Worm (Caenorhabditis elegans) whole organism, L3 larva: Measurements from ENCODE around the gene Y57A10A.31.

ENCODE experiments used
- R02D3.7 ChIP-seq: fragments of 150-350 bp; optimal IDR thresholded peaks from 2 replicates; lab custom pipeline; 2014; ENCODE audit warnings: missing biosample characterization, missing genetic modification characterization
- ama-1 ChIP-seq: fragments of 150-350 bp; optimal IDR thresholded peaks from 2 replicates; lab custom pipeline; 2018
- ceh-16 ChIP-seq: sonication (generic microtip); optimal IDR thresholded peaks from 2 replicates; lab custom pipeline; 2017; ENCODE audit warnings: missing biosample characterization, missing genetic modification characterization
- ceh-28 ChIP-seq: fragments of 150-350 bp; optimal IDR thresholded peaks from 2 replicates; lab custom pipeline; 2014; ENCODE audit warnings: missing biosample characterization, missing genetic modification reagents, missing genetic modification characterization
- ceh-82 ChIP-seq: fragments of 150-350 bp; optimal IDR thresholded peaks from 2 replicates; lab custom pipeline; 2014; ENCODE audit warnings: missing biosample characterization, missing genetic modification characterization
- ceh-9 ChIP-seq: sonication (generic microtip); optimal IDR thresholded peaks from 2 replicates; lab custom pipeline; 2018; ENCODE audit warnings: missing biosample characterization, missing genetic modification characterization
- egl-27 ChIP-seq: sonication (generic microtip); optimal IDR thresholded peaks from 4 replicates; lab custom pipeline; 2017; ENCODE audit warnings: missing biosample characterization, missing genetic modification reagents, missing genetic modification characterization
- egl-5 ChIP-seq: fragments of 150-350 bp; optimal IDR thresholded peaks from 2 replicates; lab custom pipeline; 2017; ENCODE audit warnings: missing biosample characterization, missing genetic modification reagents, missing genetic modification characterization, inconsistent platforms
- elt-2 ChIP-seq: sonication (generic microtip); optimal IDR thresholded peaks from 2 replicates; lab custom pipeline; 2016; ENCODE audit warnings: missing genetic modification reagents, mild to moderate bottlenecking, missing genetic modification characterization, missing compliant biosample characterization
- eor-1 ChIP-seq, 2 experiments: fragments of 150-350 bp; optimal IDR thresholded peaks; 2 replicates each; lab custom pipeline; 2014 to 2018; ENCODE audit warnings: missing biosample characterization in 2 of 2, missing genetic modification characterization in 2 of 2
- fkh-10 ChIP-seq: sonication (generic microtip); optimal IDR thresholded peaks from 2 replicates; lab custom pipeline; 2017; ENCODE audit warnings: missing biosample characterization, missing genetic modification reagents, missing genetic modification characterization
- fkh-2 ChIP-seq: fragments of 150-350 bp; optimal IDR thresholded peaks from 2 replicates; lab custom pipeline; 2014; ENCODE audit warnings: missing biosample characterization, missing genetic modification reagents, missing genetic modification characterization
- fos-1 ChIP-seq: fragments of 150-350 bp; optimal IDR thresholded peaks from 2 replicates; lab custom pipeline; 2014; ENCODE audit warnings: missing biosample characterization, missing genetic modification characterization
- hmg-11 ChIP-seq: sonication (generic microtip); optimal IDR thresholded peaks from 2 replicates; lab custom pipeline; 2016; ENCODE audit warnings: missing genetic modification characterization, missing compliant biosample characterization
- jun-1 ChIP-seq: fragments of 150-350 bp; optimal IDR thresholded peaks from 2 replicates; lab custom pipeline; 2014; ENCODE audit warnings: missing biosample characterization, missing genetic modification reagents, missing genetic modification characterization
- lin-15B ChIP-seq: fragments of 150-350 bp; optimal IDR thresholded peaks from 2 replicates; lab custom pipeline; 2014; ENCODE audit warnings: missing biosample characterization, missing genetic modification characterization
- lin-39 ChIP-seq: fragments of 150-350 bp; optimal IDR thresholded peaks from 2 replicates; lab custom pipeline; 2018; ENCODE audit warnings: missing biosample characterization, missing genetic modification reagents, missing genetic modification characterization
- lsy-12 ChIP-seq: sonication (generic microtip); optimal IDR thresholded peaks from 2 replicates; lab custom pipeline; 2016; ENCODE audit warnings: mild to moderate bottlenecking, missing genetic modification characterization, missing compliant biosample characterization
- mdl-1 ChIP-seq: fragments of 150-350 bp; optimal IDR thresholded peaks from 2 replicates; lab custom pipeline; 2014; ENCODE audit warnings: missing biosample characterization, missing genetic modification characterization
- mml-1 ChIP-seq: fragments of 150-350 bp; sonication (generic microtip); optimal IDR thresholded peaks from 3 replicates; lab custom pipeline; 2014; ENCODE audit warnings: missing biosample characterization, missing genetic modification characterization
- nfya-1 ChIP-seq: sonication (generic microtip); optimal IDR thresholded peaks from 2 replicates; lab custom pipeline; 2017; ENCODE audit warnings: missing genetic modification characterization, mild to moderate bottlenecking, missing compliant biosample characterization, antibody characterized with exemption, moderate library complexity; ENCODE audit not compliant: insufficient read depth
- nhr-11 ChIP-seq: fragments of 150-350 bp; optimal IDR thresholded peaks from 2 replicates; lab custom pipeline; 2014; ENCODE audit warnings: missing biosample characterization, missing genetic modification characterization
- nhr-12 ChIP-seq: fragments of 150-350 bp; optimal IDR thresholded peaks from 2 replicates; lab custom pipeline; 2014; ENCODE audit warnings: missing biosample characterization, missing genetic modification characterization
- nhr-23 ChIP-seq: fragments of 150-350 bp; optimal IDR thresholded peaks from 2 replicates; lab custom pipeline; 2014; ENCODE audit warnings: missing biosample characterization, missing genetic modification reagents, missing genetic modification characterization
- nhr-237 ChIP-seq: fragments of 150-350 bp; optimal IDR thresholded peaks from 2 replicates; lab custom pipeline; 2014; ENCODE audit warnings: missing biosample characterization, missing genetic modification characterization
- nhr-25 ChIP-seq: sonication (generic microtip); optimal IDR thresholded peaks from 2 replicates; lab custom pipeline; 2017; ENCODE audit warnings: missing biosample characterization, missing genetic modification characterization
- nhr-28 ChIP-seq: fragments of 150-350 bp; optimal IDR thresholded peaks from 2 replicates; lab custom pipeline; 2014; ENCODE audit warnings: missing biosample characterization, missing genetic modification characterization
- nhr-43 ChIP-seq: sonication (generic microtip); optimal IDR thresholded peaks from 2 replicates; lab custom pipeline; 2016; ENCODE audit warnings: mild to moderate bottlenecking, missing genetic modification characterization, missing compliant biosample characterization; ENCODE audit not compliant: poor library complexity, severe bottlenecking
- nhr-67 ChIP-seq: fragments of 150-350 bp; optimal IDR thresholded peaks from 2 replicates; lab custom pipeline; 2014; ENCODE audit warnings: missing biosample characterization, missing genetic modification characterization
- nhr-76 ChIP-seq: fragments of 150-350 bp; sonication (generic microtip); optimal IDR thresholded peaks from 5 replicates; lab custom pipeline; 2014; ENCODE audit warnings: missing biosample characterization, missing genetic modification characterization
- nhr-77 ChIP-seq: fragments of 150-350 bp; optimal IDR thresholded peaks from 2 replicates; lab custom pipeline; 2014; ENCODE audit warnings: missing biosample characterization, missing genetic modification characterization
- pha-4 ChIP-seq: fragments of 150-350 bp; optimal IDR thresholded peaks from 2 replicates; lab custom pipeline; 2014; ENCODE audit warnings: missing biosample characterization, missing genetic modification reagents, missing genetic modification characterization
- pqm-1 ChIP-seq: fragments of 150-350 bp; optimal IDR thresholded peaks from 2 replicates; lab custom pipeline; 2017; ENCODE audit warnings: missing biosample characterization, missing genetic modification characterization, inconsistent platforms
- sea-2 ChIP-seq: fragments of 150-350 bp; sonication (generic microtip); optimal IDR thresholded peaks from 4 replicates; lab custom pipeline; 2014; ENCODE audit warnings: missing biosample characterization, missing genetic modification reagents, missing genetic modification characterization
- skn-1 ChIP-seq: fragments of 150-350 bp; optimal IDR thresholded peaks from 2 replicates; lab custom pipeline; 2014; ENCODE audit warnings: missing biosample characterization, missing genetic modification characterization
- snpc-4 ChIP-seq: fragments of 150-350 bp; optimal IDR thresholded peaks from 2 replicates; lab custom pipeline; 2014; ENCODE audit warnings: missing biosample characterization, missing genetic modification characterization
- tbx-2 ChIP-seq: sonication (generic microtip); optimal IDR thresholded peaks from 2 replicates; lab custom pipeline; 2016; ENCODE audit warnings: mild to moderate bottlenecking, missing genetic modification characterization, missing compliant biosample characterization
- unc-39 ChIP-seq: sonication (generic microtip); optimal IDR thresholded peaks from 4 replicates; lab custom pipeline; 2017; ENCODE audit warnings: missing biosample characterization, missing genetic modification characterization
- unc-62 ChIP-seq: fragments of 150-350 bp; sonication (generic microtip); optimal IDR thresholded peaks from 4 replicates; lab custom pipeline; 2014; ENCODE audit warnings: missing biosample characterization, missing genetic modification reagents, missing genetic modification characterization
- ztf-11 ChIP-seq: fragments of 150-350 bp; optimal IDR thresholded peaks from 2 replicates; lab custom pipeline; 2014; ENCODE audit warnings: missing biosample characterization, missing genetic modification characterization

Gene Y57A10A.31

DNA sequence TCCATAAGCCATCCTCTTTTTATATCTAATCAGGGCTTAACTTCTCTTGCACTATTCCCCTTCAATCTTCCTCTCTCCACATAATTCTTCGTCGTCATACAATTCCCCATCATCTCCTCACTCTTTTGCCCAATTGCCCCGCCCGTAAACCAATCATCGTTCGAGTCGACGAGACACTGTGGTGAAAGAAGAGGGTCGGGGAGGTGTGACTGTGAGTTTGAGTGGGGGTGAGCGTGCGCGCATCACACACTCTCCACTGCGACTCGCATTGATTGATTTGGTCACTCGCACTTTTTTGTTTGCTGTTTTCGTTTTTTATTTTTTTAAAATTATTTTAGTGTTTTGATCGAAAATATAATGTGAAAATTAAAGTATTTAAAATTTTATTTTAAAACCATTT lies 50.0 kb downstream of the Y57A10A.31 start (continued):
- TF ChIP-seq ama-1 (lab: Kevin White, UChicago) (no peak), mml-1 (tag; lab: Kevin White, UChicago) (no peak), lsy-12 (tag; lab: Kevin White, UChicago) (no peak), nhr-77 (no peak), unc-39 (tag; lab: Kevin White, UChicago) (no peak), mdl-1 (tag; lab: Kevin White, UChicago) (peak; percentile 27)

ce11 chrII:12339644-12340043 lies 50.5 kb downstream of the Y57A10A.31 start, which contains the start of gene sop-2:
Gene sop-2, plus strand, starts transcription at chrII:12339944.
- TF ChIP-seq lin-39 = no peak
- TF ChIP-seq jun-1 (tag; lab: Kevin White, UChicago) = no peak
- TF ChIP-seq nhr-23 (tag; lab: Kevin White, UChicago) = no peak
- TF ChIP-seq egl-5 = no peak
- no peak for TF ChIP-seq tbx-2 (tag; lab: Kevin White, UChicago)
- no peak for TF ChIP-seq pqm-1 (tag; lab: Kevin White, UChicago)
- no peak for TF ChIP-seq ceh-82 (tag; lab: Kevin White, UChicago)
- TF ChIP-seq snpc-4 (tag; lab: Kevin White, UChicago) = no peak
- no peak for TF ChIP-seq hmg-11 (tag; lab: Kevin White, UChicago)
- no peak for TF ChIP-seq R02D3.7 (tag; lab: Kevin White, UChicago)
- no peak for TF ChIP-seq sea-2 (GFP tag; lab: Kevin White, UChicago)
- TF ChIP-seq nhr-11 (tag; lab: Kevin White, UChicago) = no peak
- no peak for TF ChIP-seq eor-1 (tag; optimal IDR thresholded peaks at IDR 0.05; lab: Kevin White, UChicago)
- no peak for TF ChIP-seq nhr-77
- TF ChIP-seq skn-1 (tag; lab: Kevin White, UChicago) = no peak
- TF ChIP-seq ceh-9 (tag; lab: Kevin White, UChicago) = no peak
- TF ChIP-seq nhr-237 (tag; lab: Kevin White, UChicago) = no peak
- no peak for TF ChIP-seq fkh-2 (tag; lab: Kevin White, UChicago)

ce11 chrII:12341566-12342223 lies 52.5 kb downstream of the Y57A10A.31 start:
- TF ChIP-seq unc-62 = no peak
- no peak for TF ChIP-seq snpc-4 (tag; lab: Kevin White, UChicago)
- TF ChIP-seq elt-2 (tag; lab: Kevin White, UChicago) = no peak
- TF ChIP-seq mdl-1 (tag; lab: Kevin White, UChicago) = no peak
- peak; percentile 16 for TF ChIP-seq nhr-23 (tag; lab: Kevin White, UChicago)
- no peak for TF ChIP-seq nhr-237 (tag; lab: Kevin White, UChicago)
- peak; percentile 8 for TF ChIP-seq nfya-1 (tag; lab: Kevin White, UChicago)
- peak; percentile 25 for TF ChIP-seq nhr-25
- TF ChIP-seq eor-1 (tag; optimal IDR thresholded peaks at IDR 0.05; lab: Kevin White, UChicago) = no peak
- TF ChIP-seq ceh-9 (tag; lab: Kevin White, UChicago) = no peak
- peak; percentile 83 for TF ChIP-seq pha-4 (tag; lab: Kevin White, UChicago)
- no peak for TF ChIP-seq ztf-11 (tag; lab: Kevin White, UChicago)
- no peak for TF ChIP-seq egl-27 (tag; lab: Kevin White, UChicago)
- no peak for TF ChIP-seq tbx-2 (tag; lab: Kevin White, UChicago)
- TF ChIP-seq fkh-10 (GFP tag; lab: Kevin White, UChicago) = no peak
- TF ChIP-seq nhr-28 (tag; lab: Kevin White, UChicago) = no peak
- TF ChIP-seq lin-39 = no peak
- no peak for TF ChIP-seq pqm-1 (tag; lab: Kevin White, UChicago)
- TF ChIP-seq ceh-82 (tag; lab: Kevin White, UChicago) = no peak
- TF ChIP-seq fkh-2 (tag; lab: Kevin White, UChicago) = no peak
- no peak for TF ChIP-seq sea-2 (GFP tag; lab: Kevin White, UChicago)
- no peak for TF ChIP-seq lin-15B (tag; lab: Kevin White, UChicago)

DNA sequence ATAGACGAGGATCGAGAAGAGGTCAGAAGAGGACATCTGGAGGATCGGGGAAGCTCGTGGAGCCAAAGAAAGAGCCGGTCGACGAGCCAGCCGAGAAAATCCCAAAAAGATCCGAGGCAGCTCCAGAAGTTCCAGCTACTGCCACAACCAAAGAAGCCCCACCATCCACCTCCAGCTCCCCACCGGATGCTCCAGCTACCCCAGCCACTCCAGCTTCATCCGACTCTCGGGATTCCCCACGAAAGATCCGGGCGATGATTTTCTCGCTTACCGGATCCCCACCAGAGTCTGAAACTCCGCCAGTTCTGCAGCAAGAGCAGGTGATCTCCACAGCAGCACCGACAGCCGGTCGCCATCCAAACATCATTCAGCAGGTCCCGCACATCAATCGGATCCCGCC lies 53.7 kb downstream of the Y57A10A.31 start:
- TF ChIP-seq nhr-11 (tag; lab: Kevin White, UChicago) (no peak), snpc-4 (tag; lab: Kevin White, UChicago) (no peak), skn-1 (tag; lab: Kevin White, UChicago) (no peak), nhr-23 (tag; lab: Kevin White, UChicago) (no peak), jun-1 (tag; lab: Kevin White, UChicago) (no peak), nhr-43 (tag; lab: Kevin White, UChicago) (no peak), ceh-16 (no peak), nfya-1 (tag; lab: Kevin White, UChicago) (no peak), fos-1 (tag; lab: Kevin White, UChicago) (no peak), nhr-12 (tag; lab: Kevin White, UChicago) (no peak), nhr-76 (tag; lab: Kevin White, UChicago) (no peak), ceh-28 (no peak), nhr-25 (no peak), tbx-2 (tag; lab: Kevin White, UChicago) (no peak), lin-15B (tag; lab: Kevin White, UChicago) (no peak), nhr-67 (tag; lab: Kevin White, UChicago) (no peak), mdl-1 (tag; lab: Kevin White, UChicago) (no peak)
